Worm (Caenorhabditis elegans) whole organism, L2 larva: ENCODE results near the gene T20G5.12.

Experiments used
- C34F6.9 ChIP-seq: fragments of 150-350 bp; optimal IDR thresholded peaks from 2 replicates; lab custom pipeline; 2014; ENCODE audit warnings: missing biosample characterization, missing genetic modification characterization
- F13H6.1 ChIP-seq: sonication (generic microtip); optimal IDR thresholded peaks from 2 replicates; lab custom pipeline; 2016; ENCODE audit warnings: missing genetic modification characterization, missing compliant biosample characterization
- R02D3.7 ChIP-seq: fragments of 150-350 bp; optimal IDR thresholded peaks from 2 replicates; lab custom pipeline; 2014; ENCODE audit warnings: missing biosample characterization, missing genetic modification characterization
- ZK546.5 ChIP-seq: sonication (generic microtip); optimal IDR thresholded peaks from 2 replicates; lab custom pipeline; 2017; ENCODE audit warnings: missing biosample characterization, missing genetic modification characterization
- alr-1 ChIP-seq: fragments of 150-350 bp; optimal IDR thresholded peaks from 2 replicates; lab custom pipeline; 2014; ENCODE audit warnings: missing biosample characterization, missing genetic modification characterization
- aly-2 ChIP-seq: fragments of 150-350 bp; optimal IDR thresholded peaks from 2 replicates; lab custom pipeline; 2014; ENCODE audit warnings: missing biosample characterization, missing genetic modification characterization
- ama-1 ChIP-seq: fragments of 150-350 bp; optimal IDR thresholded peaks from 2 replicates; lab custom pipeline; 2018; ENCODE audit warnings: inconsistent platforms
- blmp-1 ChIP-seq: sonication (generic microtip); optimal IDR thresholded peaks from 2 replicates; lab custom pipeline; 2017; ENCODE audit warnings: missing genetic modification characterization, mild to moderate bottlenecking, missing compliant biosample characterization, antibody characterized with exemption, moderate library complexity; ENCODE audit not compliant: insufficient read depth
- ceh-16 ChIP-seq: fragments of 150-350 bp; optimal IDR thresholded peaks from 2 replicates; lab custom pipeline; 2014; ENCODE audit warnings: missing biosample characterization, missing genetic modification characterization
- ceh-82 ChIP-seq: fragments of 150-350 bp; optimal IDR thresholded peaks from 2 replicates; lab custom pipeline; 2014; ENCODE audit warnings: missing biosample characterization, missing genetic modification characterization
- crh-2 ChIP-seq: sonication (generic microtip); optimal IDR thresholded peaks from 2 replicates; lab custom pipeline; 2017; ENCODE audit warnings: missing biosample characterization, missing genetic modification characterization
- elt-1 ChIP-seq: fragments of 150-350 bp; optimal IDR thresholded peaks from 2 replicates; lab custom pipeline; 2014; ENCODE audit warnings: missing biosample characterization, missing genetic modification characterization
- elt-3 ChIP-seq: sonication (generic microtip); optimal IDR thresholded peaks from 2 replicates; lab custom pipeline; 2017; ENCODE audit warnings: missing biosample characterization, missing genetic modification characterization
- fos-1 ChIP-seq: fragments of 150-350 bp; optimal IDR thresholded peaks from 2 replicates; lab custom pipeline; 2014; ENCODE audit warnings: missing biosample characterization, missing genetic modification characterization
- gmeb-1 ChIP-seq: fragments of 150-350 bp; optimal IDR thresholded peaks from 2 replicates; lab custom pipeline; 2014; ENCODE audit warnings: missing biosample characterization, missing genetic modification characterization
- lin-11 ChIP-seq: fragments of 150-350 bp; sonication (generic microtip); optimal IDR thresholded peaks from 2 replicates; lab custom pipeline; 2014; ENCODE audit warnings: missing biosample characterization, missing genetic modification characterization, inconsistent platforms, mixed read lengths
- lin-13 ChIP-seq: fragments of 150-350 bp; optimal IDR thresholded peaks from 2 replicates; lab custom pipeline; 2014; ENCODE audit warnings: missing biosample characterization, missing genetic modification reagents, missing genetic modification characterization
- lsy-2 ChIP-seq, 2 experiments: fragments of 150-350 bp in 1 of 2; sonication (generic microtip) in 1 of 2; optimal IDR thresholded peaks; 2 replicates each; lab custom pipeline; 2014 to 2017; ENCODE audit warnings: missing biosample characterization in 2 of 2, missing genetic modification characterization in 2 of 2
- mab-5 ChIP-seq: fragments of 150-350 bp; optimal IDR thresholded peaks from 2 replicates; lab custom pipeline; 2014; ENCODE audit warnings: missing biosample characterization, missing genetic modification characterization
- mbf-1 ChIP-seq: sonication (generic microtip); optimal IDR thresholded peaks from 2 replicates; lab custom pipeline; 2017; ENCODE audit warnings: missing biosample characterization, missing genetic modification characterization
- mdl-1 ChIP-seq, 2 experiments: fragments of 150-350 bp in 1 of 2; sonication (generic microtip) in 1 of 2; optimal IDR thresholded peaks; 2 replicates each; lab custom pipeline; 2017; ENCODE audit warnings: missing biosample characterization in 2 of 2, missing genetic modification characterization in 2 of 2
- nhr-12 ChIP-seq: fragments of 150-350 bp; optimal IDR thresholded peaks from 2 replicates; lab custom pipeline; 2014; ENCODE audit warnings: missing biosample characterization, missing genetic modification characterization
- nhr-129 ChIP-seq: fragments of 150-350 bp; optimal IDR thresholded peaks from 2 replicates; lab custom pipeline; 2014; ENCODE audit warnings: missing biosample characterization, missing genetic modification characterization
- nhr-21 ChIP-seq: fragments of 150-350 bp; optimal IDR thresholded peaks from 2 replicates; lab custom pipeline; 2014; ENCODE audit warnings: missing biosample characterization, missing genetic modification characterization
- nhr-25 ChIP-seq: fragments of 150-350 bp; sonication (generic microtip); optimal IDR thresholded peaks from 3 replicates; lab custom pipeline; 2014; ENCODE audit warnings: missing biosample characterization, missing genetic modification characterization
- nhr-6 ChIP-seq: fragments of 150-350 bp; optimal IDR thresholded peaks from 2 replicates; lab custom pipeline; 2014; ENCODE audit warnings: missing biosample characterization, missing genetic modification characterization
- peb-1 ChIP-seq: fragments of 150-350 bp; optimal IDR thresholded peaks from 2 replicates; lab custom pipeline; 2014; ENCODE audit warnings: missing biosample characterization, missing genetic modification characterization
- sem-4 ChIP-seq: fragments of 150-350 bp; optimal IDR thresholded peaks from 2 replicates; lab custom pipeline; 2014; ENCODE audit warnings: missing biosample characterization, missing genetic modification reagents, missing genetic modification characterization
- skn-1 ChIP-seq: sonication (generic microtip); optimal IDR thresholded peaks from 2 replicates; lab custom pipeline; 2017; ENCODE audit warnings: missing biosample characterization, missing genetic modification characterization
- sma-3 ChIP-seq: sonication (generic microtip); optimal IDR thresholded peaks from 2 replicates; lab custom pipeline; 2016; ENCODE audit warnings: missing genetic modification reagents, missing genetic modification characterization, missing compliant biosample characterization
- sma-9 ChIP-seq, 2 experiments: fragments of 150-350 bp in 1 of 2; sonication (generic microtip) in 1 of 2; optimal IDR thresholded peaks; 2 replicates each; lab custom pipeline; 2014 to 2016; ENCODE audit warnings: missing genetic modification characterization in 2 of 2, mild to moderate bottlenecking in 1 of 2, missing biosample characterization in 1 of 2, missing compliant biosample characterization in 1 of 2, missing genetic modification reagents in 1 of 2, moderate library complexity in 1 of 2
- snpc-4 ChIP-seq: fragments of 150-350 bp; optimal IDR thresholded peaks from 2 replicates; lab custom pipeline; 2014; ENCODE audit warnings: missing biosample characterization, missing genetic modification characterization
- unc-55 ChIP-seq: fragments of 150-350 bp; sonication (generic microtip); optimal IDR thresholded peaks from 3 replicates; lab custom pipeline; 2014; ENCODE audit warnings: missing biosample characterization, missing genetic modification reagents, missing genetic modification characterization
- unc-62 ChIP-seq: fragments of 150-350 bp; optimal IDR thresholded peaks from 2 replicates; lab custom pipeline; 2014; ENCODE audit warnings: missing biosample characterization, missing genetic modification reagents, missing genetic modification characterization
- zag-1 ChIP-seq: fragments of 150-350 bp; optimal IDR thresholded peaks from 2 replicates; lab custom pipeline; 2014; ENCODE audit warnings: missing biosample characterization, missing genetic modification characterization
- ztf-4 ChIP-seq: fragments of 150-350 bp; optimal IDR thresholded peaks from 2 replicates; lab custom pipeline; 2014; ENCODE audit warnings: missing biosample characterization, missing genetic modification characterization

The T20G5.12 gene

DNA sequence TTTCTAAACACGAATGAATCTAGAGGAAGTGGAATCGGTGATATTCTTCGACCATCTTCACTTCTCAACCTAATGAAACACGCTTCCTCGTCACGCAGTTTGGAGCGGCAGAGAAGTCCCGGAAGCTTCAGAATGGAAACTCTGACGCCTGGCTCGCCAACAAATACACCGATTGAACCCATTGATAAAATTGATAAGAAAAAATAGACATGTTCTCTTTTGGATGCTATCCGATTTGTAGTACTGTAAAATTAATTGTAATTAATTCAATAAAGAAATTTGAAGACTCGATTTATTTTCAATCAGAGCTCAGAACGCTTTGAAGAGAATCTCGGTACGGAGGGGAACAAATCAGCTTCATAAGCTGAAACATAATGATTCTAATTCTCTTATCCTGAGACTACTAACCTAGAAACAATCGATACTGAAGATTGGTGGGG is 13.2 kb downstream of the T20G5.12 start (continued):
- TF ChIP-seq ceh-82 (tag; lab: Kevin White, UChicago) (no peak), snpc-4 (tag; lab: Kevin White, UChicago) (no peak), nhr-12 (tag; lab: Kevin White, UChicago) (no peak), elt-3 (tag; lab: Kevin White, UChicago) (no peak), sma-9 (GFP tag; optimal IDR thresholded peaks at IDR 0.05; lab: Kevin White, UChicago) (peak; percentile 8), sma-9 (tag; optimal IDR thresholded peaks at IDR 0.05; lab: Kevin White, UChicago) (no peak), lin-11 (tag; lab: Kevin White, UChicago) (no peak), nhr-6 (peak; percentile 13), peb-1 (tag; lab: Kevin White, UChicago) (no peak), C34F6.9 (tag; lab: Kevin White, UChicago) (no peak)

ce11 chrIII:10215882-10216281 is 14.5 kb downstream of the T20G5.12 start:
- no peak for TF ChIP-seq ZK546.5 (tag; lab: Kevin White, UChicago)
- no peak for TF ChIP-seq ceh-16 (tag; lab: Kevin White, UChicago)
- TF ChIP-seq lsy-2 (tag; optimal IDR thresholded peaks at IDR 0.05; lab: Kevin White, UChicago) = no peak
- no peak for TF ChIP-seq skn-1 (tag; lab: Kevin White, UChicago)
- TF ChIP-seq nhr-129 (tag; lab: Kevin White, UChicago) = no peak
- no peak for TF ChIP-seq ztf-4 (tag; lab: Kevin White, UChicago)
- no peak for TF ChIP-seq alr-1 (tag; lab: Kevin White, UChicago)
- no peak for TF ChIP-seq mbf-1 (tag; lab: Kevin White, UChicago)
- TF ChIP-seq R02D3.7 (tag; lab: Kevin White, UChicago) = no peak
- TF ChIP-seq sem-4 (tag; lab: Kevin White, UChicago) = no peak
- no peak for TF ChIP-seq gmeb-1 (tag; lab: Kevin White, UChicago)
- no peak for TF ChIP-seq fos-1 (tag; lab: Kevin White, UChicago)
- TF ChIP-seq elt-1 = no peak
- TF ChIP-seq, all 48 proteins: peak for 0

DNA sequence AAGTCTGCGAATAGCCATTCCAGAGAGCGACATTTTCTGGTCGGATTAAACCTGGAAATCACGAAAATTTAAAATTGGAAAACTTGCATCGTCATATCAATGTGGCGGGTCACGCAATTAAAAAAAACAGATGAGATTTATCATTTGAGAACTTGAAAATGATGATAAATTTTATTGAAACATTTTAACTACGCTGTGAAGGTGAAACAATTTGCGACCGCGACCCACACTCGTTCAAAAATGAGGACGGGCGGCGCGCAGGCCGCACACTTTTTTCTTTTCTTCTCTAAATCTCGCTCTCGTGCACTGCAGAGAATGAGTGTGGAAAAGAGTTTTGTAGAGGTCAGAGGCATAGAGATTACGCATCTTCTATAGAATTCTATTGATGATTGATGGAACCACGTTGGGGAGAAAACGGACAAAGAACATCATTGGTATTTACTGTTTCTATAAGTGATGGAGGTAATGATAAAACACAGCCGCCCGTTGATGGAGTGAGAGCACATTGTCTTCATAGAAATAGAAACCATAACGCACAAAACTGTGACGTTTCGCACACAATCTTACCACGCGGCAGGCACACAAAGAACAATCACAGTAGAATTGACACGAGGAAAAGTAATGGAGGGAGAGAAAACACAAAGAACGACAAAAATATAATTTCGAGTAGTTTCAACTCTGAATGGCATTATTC is 15.3 kb downstream of the T20G5.12 start, which contains the start of gene cts-1:
Gene cts-1, minus strand, starts transcription at position 51 of the 694 bp plus-strand sequence.
- peak; percentile 48 for TF ChIP-seq snpc-4 (tag; lab: Kevin White, UChicago)
- peak; percentile 68 for TF ChIP-seq unc-55 (GFP tag; lab: Kevin White, UChicago)
- TF ChIP-seq ZK546.5 (tag; lab: Kevin White, UChicago) = no peak
- peak; percentile 88 for TF ChIP-seq nhr-25
- TF ChIP-seq aly-2 = no peak
- TF ChIP-seq crh-2 (tag; lab: Kevin White, UChicago) = peak; percentile 96
- TF ChIP-seq sem-4 (tag; lab: Kevin White, UChicago) = peak; percentile 41
- TF ChIP-seq ceh-16 (tag; lab: Kevin White, UChicago) = no peak
- TF ChIP-seq mdl-1 (tag; optimal IDR thresholded peaks at IDR 0.05; lab: Kevin White, UChicago) = peak; percentile 42 to 85
- TF ChIP-seq mab-5 (tag; lab: Kevin White, UChicago) = peak; percentile 36
- peak; percentile 90 for TF ChIP-seq sma-3
- no peak for TF ChIP-seq elt-1
- peak; percentile 80 for TF ChIP-seq lin-13 (GFP tag; lab: Kevin White, UChicago)
- TF ChIP-seq elt-3 (tag; lab: Kevin White, UChicago) = no peak
- TF ChIP-seq ztf-4 (tag; lab: Kevin White, UChicago) = peak; percentile 77
- TF ChIP-seq fos-1 (tag; lab: Kevin White, UChicago) = peak; percentile 85
- TF ChIP-seq lsy-2 (tag; optimal IDR thresholded peaks at IDR 0.05; lab: Kevin White, UChicago) = peak; percentile 59 to 92
- peak; percentile 50 for TF ChIP-seq zag-1 (tag; lab: Kevin White, UChicago)
- peak; percentile 76 for TF ChIP-seq ama-1 (lab: Kevin White, UChicago)
- TF ChIP-seq nhr-129 (tag; lab: Kevin White, UChicago) = peak; percentile 84
- peak; percentile 71 for TF ChIP-seq blmp-1 (tag; lab: Kevin White, UChicago)
- TF ChIP-seq F13H6.1 (tag; lab: Kevin White, UChicago) = peak; percentile 86
- peak; percentile 58 for TF ChIP-seq gmeb-1 (tag; lab: Kevin White, UChicago)
- no peak for TF ChIP-seq unc-62 (GFP tag; lab: Kevin White, UChicago)
- TF ChIP-seq lin-11 (tag; lab: Kevin White, UChicago) = peak; percentile 26
- TF ChIP-seq nhr-21 = peak; percentile 91
- TF ChIP-seq C34F6.9 (tag; lab: Kevin White, UChicago) = peak; percentile 84
- TF ChIP-seq nhr-6 = peak; percentile 15
- TF ChIP-seq, all 48 proteins: peak for 22
